Worm (Caenorhabditis elegans) whole organism, L4 larva: ENCODE measurements around the gene Y41D4B.6.
A peak's percentile ranks its signal among the peaks of the same experiment; 100 is the strongest.

Experiments used
- F10B5.3 ChIP-seq: sonication (generic microtip); optimal IDR thresholded peaks from 2 replicates; lab custom pipeline; 2016; ENCODE audit warnings: mild to moderate bottlenecking, missing genetic modification characterization, missing compliant biosample characterization
- F26F4.8 ChIP-seq: fragments of 200-800 bp; sonication (Bioruptor generic); conservative IDR thresholded peaks from 2 replicates; pipeline ENCODE4 v1.3.6; 2022; ENCODE audit warnings: missing genetic modification characterization, missing compliant biosample characterization
- F37D6.2 ChIP-seq: sonication (generic microtip); optimal IDR thresholded peaks from 2 replicates; lab custom pipeline; 2016; ENCODE audit warnings: mild to moderate bottlenecking, missing genetic modification characterization, missing compliant biosample characterization
- R02D3.7 ChIP-seq: fragments of 150-350 bp; sonication (generic microtip); optimal IDR thresholded peaks from 3 replicates; lab custom pipeline; 2014; ENCODE audit warnings: missing biosample characterization, missing genetic modification characterization
- T20F7.1 ChIP-seq: fragments of 200-800 bp; sonication (Bioruptor generic); optimal IDR thresholded peaks from 2 replicates; lab custom pipeline; 2018; ENCODE audit warnings: mild to moderate bottlenecking, missing genetic modification characterization, missing compliant biosample characterization
- Y5F2A.4 ChIP-seq: fragments of 200-800 bp; sonication (Bioruptor generic); optimal IDR thresholded peaks from 2 replicates; lab custom pipeline; 2018; ENCODE audit warnings: mild to moderate bottlenecking, missing genetic modification characterization, missing compliant biosample characterization
- aha-1 ChIP-seq: fragments of 150-350 bp; peaks from one replicate; lab custom pipeline; 2014; ENCODE audit warnings: missing biosample characterization, missing genetic modification characterization
- aly-2 ChIP-seq: sonication (generic microtip); optimal IDR thresholded peaks from 2 replicates; lab custom pipeline; 2018; ENCODE audit warnings: missing biosample characterization, missing genetic modification characterization
- ama-1 ChIP-seq: fragments of 150-350 bp; optimal IDR thresholded peaks from 2 replicates; lab custom pipeline; 2014; ENCODE audit warnings: inconsistent platforms, mixed read lengths
- arid-1 ChIP-seq: fragments of 200-800 bp; sonication (Bioruptor generic); conservative IDR thresholded peaks from 2 replicates; pipeline ENCODE4 v1.3.6; 2022; ENCODE audit warnings: missing genetic modification reagents, missing genetic modification characterization, missing compliant biosample characterization
- ceh-32 ChIP-seq: sonication (generic microtip); optimal IDR thresholded peaks from 2 replicates; lab custom pipeline; 2016; ENCODE audit warnings: mild to moderate bottlenecking, missing genetic modification characterization, missing compliant biosample characterization; ENCODE audit not compliant: poor library complexity
- ceh-44 ChIP-seq: fragments of 200-800 bp; sonication (Bioruptor generic); IDR thresholded peaks from 2 replicates; pipeline ENCODE4 v1.3.6; 2022; ENCODE audit warnings: missing genetic modification reagents, missing genetic modification characterization, missing compliant biosample characterization
- ces-1 ChIP-seq: fragments of 150-350 bp; sonication (generic microtip); optimal IDR thresholded peaks from 4 replicates; lab custom pipeline; 2014; ENCODE audit warnings: missing biosample characterization, missing genetic modification reagents, missing genetic modification characterization
- daf-16 ChIP-seq, 3 experiments: sonication (generic microtip); optimal IDR thresholded peaks; 2 replicates each; lab custom pipeline; 2016 to 2017; ENCODE audit warnings: missing genetic modification characterization in 3 of 3, missing genetic modification reagents in 3 of 3, mild to moderate bottlenecking in 2 of 3, missing compliant biosample characterization in 2 of 3, missing biosample characterization in 1 of 3, moderate library complexity in 1 of 3
- daf-19 ChIP-seq: fragments of 200-800 bp; sonication (Bioruptor generic); conservative IDR thresholded peaks from 2 replicates; pipeline ENCODE4 v1.3.6; 2022; ENCODE audit warnings: missing genetic modification characterization, missing compliant biosample characterization
- daf-8 ChIP-seq: fragments of 200-800 bp; sonication (Bioruptor generic); IDR thresholded peaks from 2 replicates; pipeline ENCODE4 v1.3.6; 2022; ENCODE audit warnings: missing genetic modification characterization, missing compliant biosample characterization
- dmd-6 ChIP-seq: fragments of 200-800 bp; sonication (Bioruptor generic); IDR thresholded peaks from 2 replicates; pipeline ENCODE4 v1.3.6; 2022; ENCODE audit warnings: missing genetic modification reagents, missing genetic modification characterization, missing compliant biosample characterization
- dpl-1 ChIP-seq: fragments of 150-350 bp; optimal IDR thresholded peaks from 2 replicates; lab custom pipeline; 2014; ENCODE audit warnings: missing biosample characterization, missing genetic modification reagents, missing genetic modification characterization
- dve-1 ChIP-seq: sonication (generic microtip); optimal IDR thresholded peaks from 2 replicates; lab custom pipeline; 2017; ENCODE audit warnings: antibody characterized with exemption, mild to moderate bottlenecking, missing genetic modification characterization, missing compliant biosample characterization; ENCODE audit not compliant: insufficient read depth
- fkh-10 ChIP-seq: fragments of 150-350 bp; optimal IDR thresholded peaks from 2 replicates; lab custom pipeline; 2014; ENCODE audit warnings: missing biosample characterization, missing genetic modification reagents, missing genetic modification characterization
- hif-1 ChIP-seq, 2 experiments: sonication (generic microtip); optimal IDR thresholded peaks; 2 replicates each; lab custom pipeline; 2016 to 2017; ENCODE audit warnings: missing compliant biosample characterization in 2 of 2, missing genetic modification characterization in 2 of 2, missing genetic modification reagents in 2 of 2, missing genotype in 2 of 2, mild to moderate bottlenecking in 1 of 2
- jun-1 ChIP-seq: fragments of 150-350 bp; optimal IDR thresholded peaks from 2 replicates; lab custom pipeline; 2014; ENCODE audit warnings: missing biosample characterization, missing genetic modification reagents, missing genetic modification characterization
- lim-7 ChIP-seq: fragments of 200-800 bp; sonication (Bioruptor generic); IDR thresholded peaks from 2 replicates; pipeline ENCODE4 v1.3.6; 2022; ENCODE audit warnings: missing genetic modification characterization, missing compliant biosample characterization
- lin-13 ChIP-seq: fragments of 150-350 bp; optimal IDR thresholded peaks from 2 replicates; lab custom pipeline; 2014; ENCODE audit warnings: missing biosample characterization, missing genetic modification reagents, missing genetic modification characterization
- lsy-2 ChIP-seq, 2 experiments: fragments of 150-350 bp in 1 of 2; sonication (generic microtip) in 1 of 2; optimal IDR thresholded peaks; 2 replicates each; lab custom pipeline; 2014 to 2017; ENCODE audit warnings: missing biosample characterization in 2 of 2, missing genetic modification characterization in 2 of 2
- madf-9 ChIP-seq: fragments of 200-800 bp; sonication (Bioruptor generic); conservative IDR thresholded peaks from 2 replicates; pipeline ENCODE4 v1.3.6; 2022; ENCODE audit warnings: missing genetic modification reagents, missing genetic modification characterization, missing compliant biosample characterization
- mdl-1 ChIP-seq, 2 experiments: fragments of 150-350 bp in 1 of 2; sonication (generic microtip) in 1 of 2; optimal IDR thresholded peaks; 2 replicates each; lab custom pipeline; 2014 to 2017; ENCODE audit warnings: missing biosample characterization in 2 of 2, missing genetic modification characterization in 2 of 2
- mdt-29 ChIP-seq: fragments of 200-800 bp; sonication (Bioruptor generic); IDR thresholded peaks from 2 replicates; pipeline ENCODE4 v1.3.6; 2022; ENCODE audit warnings: missing genetic modification reagents, missing genetic modification characterization, missing compliant biosample characterization
- mep-1 ChIP-seq: fragments of 150-350 bp; sonication (generic microtip); optimal IDR thresholded peaks from 3 replicates; lab custom pipeline; 2014; ENCODE audit warnings: missing biosample characterization, missing genetic modification characterization
- mes-2 ChIP-seq: sonication (generic microtip); optimal IDR thresholded peaks from 2 replicates; lab custom pipeline; 2016; ENCODE audit warnings: missing genotype, mild to moderate bottlenecking, missing genetic modification characterization, missing compliant biosample characterization; ENCODE audit not compliant: poor library complexity, severe bottlenecking
- mxl-2 ChIP-seq: fragments of 200-800 bp; sonication (Bioruptor generic); conservative IDR thresholded peaks from 2 replicates; pipeline ENCODE4 v1.3.6; 2022; ENCODE audit warnings: missing genetic modification reagents, missing genetic modification characterization, missing compliant biosample characterization
- mxl-3 ChIP-seq: fragments of 200-800 bp; sonication (Bioruptor generic); optimal IDR thresholded peaks from 2 replicates; lab custom pipeline; 2018; ENCODE audit warnings: mild to moderate bottlenecking, missing genetic modification characterization, missing compliant biosample characterization
- nhr-11 ChIP-seq: fragments of 150-350 bp; optimal IDR thresholded peaks from 2 replicates; lab custom pipeline; 2014; ENCODE audit warnings: missing biosample characterization, missing genetic modification characterization
- nhr-25 ChIP-seq: sonication (generic microtip); optimal IDR thresholded peaks from 2 replicates; lab custom pipeline; 2017; ENCODE audit warnings: missing genetic modification characterization, mild to moderate bottlenecking, missing compliant biosample characterization, antibody characterized with exemption, moderate library complexity, borderline replicate concordance; ENCODE audit not compliant: insufficient read depth
- nhr-28 ChIP-seq: fragments of 150-350 bp; optimal IDR thresholded peaks from 2 replicates; lab custom pipeline; 2014; ENCODE audit warnings: missing biosample characterization, missing genetic modification characterization
- nhr-42 ChIP-seq: fragments of 200-800 bp; sonication (Bioruptor generic); IDR thresholded peaks from 2 replicates; pipeline ENCODE4 v1.3.6; 2022; ENCODE audit warnings: missing genetic modification characterization, missing compliant biosample characterization
- nhr-48 ChIP-seq: sonication (generic microtip); optimal IDR thresholded peaks from 2 replicates; lab custom pipeline; 2016; ENCODE audit warnings: mild to moderate bottlenecking, missing genetic modification characterization, missing compliant biosample characterization
- nhr-76 ChIP-seq: fragments of 150-350 bp; optimal IDR thresholded peaks from 2 replicates; lab custom pipeline; 2014; ENCODE audit warnings: missing biosample characterization, missing genetic modification characterization
- php-3 ChIP-seq: fragments of 200-800 bp; sonication (Bioruptor generic); IDR thresholded peaks from 2 replicates; pipeline ENCODE4 v1.3.6; 2022; ENCODE audit warnings: missing genetic modification reagents, missing genetic modification characterization, missing compliant biosample characterization
- set-16 ChIP-seq: fragments of 200-800 bp; sonication (Bioruptor generic); IDR thresholded peaks from 2 replicates; pipeline ENCODE4 v1.3.6; 2022; ENCODE audit warnings: missing genetic modification reagents, missing genetic modification characterization, missing compliant biosample characterization
- snpc-1.2 ChIP-seq: fragments of 200-800 bp; sonication (Bioruptor generic); IDR thresholded peaks from 2 replicates; pipeline ENCODE4 v1.3.6; 2022; ENCODE audit warnings: missing genetic modification reagents, missing genetic modification characterization, missing compliant biosample characterization
- snpc-4 ChIP-seq: fragments of 150-350 bp; optimal IDR thresholded peaks from 2 replicates; lab custom pipeline; 2014; ENCODE audit warnings: missing biosample characterization, missing genetic modification characterization
- spr-3 ChIP-seq: fragments of 200-800 bp; sonication (Bioruptor generic); optimal IDR thresholded peaks from 2 replicates; lab custom pipeline; 2018; ENCODE audit warnings: mild to moderate bottlenecking, missing genetic modification characterization, missing compliant biosample characterization
- tag-97 ChIP-seq: fragments of 200-800 bp; sonication (Bioruptor generic); IDR thresholded peaks from 2 replicates; pipeline ENCODE4 v1.3.6; 2022; ENCODE audit warnings: missing genetic modification characterization, missing compliant biosample characterization
- unc-62 ChIP-seq, 3 experiments: fragments of 150-350 bp in 1 of 3; sonication (generic microtip); optimal IDR thresholded peaks in 2 of 3; peaks in 1 of 3; 1 replicate in 1 of 3; 2 replicates in 2 of 3; lab custom pipeline; 2014 to 2017; ENCODE audit warnings: missing biosample characterization in 3 of 3, missing genetic modification characterization in 3 of 3, missing genetic modification reagents in 3 of 3, missing genotype in 1 of 3
- vab-7 ChIP-seq: fragments of 200-800 bp; sonication (Bioruptor generic); IDR thresholded peaks from 2 replicates; pipeline ENCODE4 v1.3.6; 2022; ENCODE audit warnings: missing genetic modification reagents, missing genetic modification characterization, missing compliant biosample characterization
- zip-11 ChIP-seq: fragments of 200-800 bp; sonication (Bioruptor generic); IDR thresholded peaks from 2 replicates; pipeline ENCODE4 v1.3.6; 2022; ENCODE audit warnings: missing genetic modification characterization, missing compliant biosample characterization
- zip-2 ChIP-seq: fragments of 150-350 bp; optimal IDR thresholded peaks from 2 replicates; lab custom pipeline; 2014; ENCODE audit warnings: missing biosample characterization, missing genetic modification characterization
- ztf-11 ChIP-seq: fragments of 150-350 bp; optimal IDR thresholded peaks from 2 replicates; lab custom pipeline; 2014; ENCODE audit warnings: missing biosample characterization, missing genetic modification characterization

Gene Y41D4B.6

DNA sequence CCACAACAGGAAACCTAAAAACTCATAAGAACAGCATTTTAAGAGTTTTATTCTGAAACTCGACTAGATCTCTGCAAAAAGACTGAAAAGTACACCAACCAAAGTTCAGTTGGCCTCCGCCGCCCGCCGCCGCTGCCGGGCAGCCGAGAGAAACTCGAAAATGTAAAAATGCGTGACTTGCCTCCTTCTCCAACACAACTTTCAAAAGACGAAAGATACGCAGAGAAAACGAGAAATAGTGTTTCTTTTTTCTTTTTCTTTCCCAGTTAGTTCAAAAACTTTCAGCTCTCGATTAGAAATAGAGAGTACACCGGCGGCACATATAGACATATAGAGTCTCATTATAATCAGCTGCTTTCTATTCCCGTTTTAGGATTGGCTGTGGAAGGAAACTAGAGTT lies 16.2 kb downstream of the Y41D4B.6 start (continued):
- no peak for TF ChIP-seq lin-13
- no peak for TF ChIP-seq Y5F2A.4 (GFP tag; lab: Kevin White, UChicago)

DNA sequence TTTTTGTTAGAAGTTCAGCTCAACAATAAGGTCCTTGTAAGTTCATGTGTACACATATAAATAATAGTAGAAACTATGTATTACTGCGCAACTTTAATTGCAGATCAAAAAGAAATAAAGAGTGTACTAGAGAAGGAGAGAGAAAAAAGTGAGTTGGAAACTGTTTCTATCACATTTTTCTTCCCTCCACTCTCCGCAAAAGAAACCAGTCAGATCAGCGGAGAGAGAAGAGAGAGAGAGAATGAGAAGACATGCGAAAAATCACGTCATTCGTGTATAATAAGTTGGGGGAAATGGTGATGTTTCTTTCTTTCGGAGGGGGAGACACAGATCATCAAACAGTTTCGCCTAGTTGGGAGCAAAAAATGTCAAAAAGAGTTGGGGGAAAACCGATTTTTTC lies 21.8 kb downstream of the Y41D4B.6 start:
- TF ChIP-seq aly-2 (tag; lab: Kevin White, UChicago) (no peak), jun-1 (tag; lab: Kevin White, UChicago) (peak; percentile 3), unc-62 (GFP tag; optimal IDR thresholded peaks at IDR 0.05 in 1 of 2; lab: Kevin White, UChicago) (no peak), unc-62 (tag; optimal IDR thresholded peaks at IDR 0.05; lab: Kevin White, UChicago) (no peak), snpc-4 (tag; lab: Kevin White, UChicago) (no peak), zip-11 (GFP tag; lab: Robert Waterston, UW) (no peak), vab-7 (GFP tag; lab: Robert Waterston, UW) (no peak), ztf-11 (tag; lab: Kevin White, UChicago) (no peak), ceh-32 (tag; lab: Kevin White, UChicago) (no peak), mxl-2 (GFP tag; lab: Robert Waterston, UW) (no peak), mxl-3 (GFP tag; lab: Kevin White, UChicago) (peak; percentile 66), T20F7.1 (GFP tag; lab: Kevin White, UChicago) (peak; percentile 67), nhr-76 (tag; lab: Kevin White, UChicago) (no peak), lsy-2 (tag; optimal IDR thresholded peaks at IDR 0.05; lab: Kevin White, UChicago) (peak in 1 of 2 experiments; percentile 51), nhr-28 (peak; percentile 87), snpc-1.2 (GFP tag; lab: Robert Waterston, UW) (no peak), F26F4.8 (GFP tag; lab: Robert Waterston, UW) (no peak), daf-16 (GFP tag; optimal IDR thresholded peaks at IDR 0.05; lab: Kevin White, UChicago) (no peak), daf-16 (tag; optimal IDR thresholded peaks at IDR 0.05; lab: Kevin White, UChicago) (no peak), php-3 (GFP tag; lab: Robert Waterston, UW) (no peak), daf-8 (GFP tag; lab: Robert Waterston, UW) (no peak), dmd-6 (GFP tag; lab: Robert Waterston, UW) (peak; percentile 73), mdl-1 (tag; optimal IDR thresholded peaks at IDR 0.05; lab: Kevin White, UChicago) (peak; percentile 9 to 75), lin-13 (no peak), mdt-29 (GFP tag; lab: Robert Waterston, UW) (no peak), tag-97 (GFP tag; lab: Robert Waterston, UW) (no peak), ama-1 (lab: Kevin White, UChicago) (no peak), aha-1 (tag; lab: Kevin White, UChicago) (no peak), zip-2 (no peak), lim-7 (GFP tag; lab: Robert Waterston, UW) (no peak), ceh-44 (GFP tag; lab: Robert Waterston, UW) (no peak), ces-1 (no peak), dve-1 (peak; percentile 65), F37D6.2 (tag; lab: Kevin White, UChicago) (no peak), R02D3.7 (no peak), nhr-11 (tag; lab: Kevin White, UChicago) (no peak), daf-19 (GFP tag; lab: Robert Waterston, UW) (no peak), nhr-42 (GFP tag; lab: Robert Waterston, UW) (no peak), F10B5.3 (tag; lab: Kevin White, UChicago) (no peak), set-16 (GFP tag; lab: Robert Waterston, UW) (no peak), nhr-48 (tag; lab: Kevin White, UChicago) (no peak), nhr-25 (tag; lab: Kevin White, UChicago) (no peak), fkh-10 (GFP tag; lab: Kevin White, UChicago) (no peak), spr-3 (no peak), dpl-1 (GFP tag; lab: Kevin White, UChicago) (no peak), madf-9 (GFP tag; lab: Robert Waterston, UW) (no peak), mep-1 (tag; lab: Kevin White, UChicago) (peak; percentile 66), arid-1 (GFP tag; lab: Robert Waterston, UW) (no peak), mes-2 (tag; lab: Kevin White, UChicago) (peak; percentile 50), hif-1 (tag; optimal IDR thresholded peaks at IDR 0.05; lab: Kevin White, UChicago) (no peak)
